Worm (Caenorhabditis elegans): ENCODE results near the gene nhr-195.

Gene nhr-195

ce11 chrV:8994272-8994671 lies 22.1 kb upstream of the nhr-195 start:
- TF ChIP-seq lin-15B (tag; optimal IDR thresholded peaks at IDR 0.05) = no peak
- TF ChIP-seq nhr-12 (tag; optimal IDR thresholded peaks at IDR 0.05) = no peak
- TF ChIP-seq nhr-43 (tag; optimal IDR thresholded peaks at IDR 0.05; ENCODE audit: poor library complexity, severe bottlenecking) = peak; percentile 68
- peak in 2 of 3 experiments; percentile 21 to 33 for TF ChIP-seq elt-3 (tag; optimal IDR thresholded peaks at IDR 0.05)
- TF ChIP-seq nhr-25 (tag; optimal IDR thresholded peaks at IDR 0.05) = peak; percentile 16
- TF ChIP-seq elt-2 (tag; optimal IDR thresholded peaks at IDR 0.05) = no peak
- no peak for TF ChIP-seq skn-1 (tag; optimal IDR thresholded peaks at IDR 0.05)
- TF ChIP-seq hmg-11 (tag; optimal IDR thresholded peaks at IDR 0.05) = no peak
- TF ChIP-seq nhr-23 (tag; optimal IDR thresholded peaks at IDR 0.05) = peak; percentile 52

- TF ChIP-seq elt-3 (tag; optimal IDR thresholded peaks at IDR 0.05) (no peak), fkh-10 (GFP tag; optimal IDR thresholded peaks at IDR 0.05) (no peak), unc-39 (tag; optimal IDR thresholded peaks at IDR 0.05) (no peak), ceh-82 (tag; optimal IDR thresholded peaks at IDR 0.05) (no peak), nhr-43 (tag; optimal IDR thresholded peaks at IDR 0.05; ENCODE audit: poor library complexity, severe bottlenecking) (no peak), nhr-76 (tag; optimal IDR thresholded peaks at IDR 0.05) (no peak), ZK546.5 (tag; optimal IDR thresholded peaks at IDR 0.05) (no peak), egl-27 (tag; optimal IDR thresholded peaks at IDR 0.05) (no peak), nhr-11 (tag; optimal IDR thresholded peaks at IDR 0.05) (no peak), lsy-12 (tag; optimal IDR thresholded peaks at IDR 0.05) (no peak)
Observed at ce11 chrV:8991679-8992078, 19.5 kb upstream of the nhr-195 start, which contains the start of gene F59E11.6. Gene F59E11.6, plus strand, starts transcription at chrV:8991789.

ce11 chrV:8990194-8990649 lies 18.1 kb upstream of the nhr-195 start, which contains the start of gene F59E11.7:
Gene F59E11.7, plus strand, starts transcription at chrV:8990244.
- no peak for TF ChIP-seq nhr-23 (tag; optimal IDR thresholded peaks at IDR 0.05)
- peak; percentile 40 for TF ChIP-seq nhr-25 (tag; optimal IDR thresholded peaks at IDR 0.05)
- TF ChIP-seq ceh-16 (tag; optimal IDR thresholded peaks at IDR 0.05) = no peak
- no peak for TF ChIP-seq nfya-1 (tag; optimal IDR thresholded peaks at IDR 0.05; ENCODE audit: insufficient read depth)

ce11 chrV:8988104-8988503 lies 15.9 kb upstream of the nhr-195 start, which contains the start of gene str-87:
Gene str-87, minus strand, starts transcription at chrV:8988204.
- TF ChIP-seq nfya-1 (tag; optimal IDR thresholded peaks at IDR 0.05; ENCODE audit: insufficient read depth) = no peak

ce11 chrV:8985740-8986139 lies 13.6 kb upstream of the nhr-195 start, which contains the start of gene str-85:
Gene str-85, minus strand, starts transcription at chrV:8985840.
- no peak for TF ChIP-seq lsy-12 (tag; optimal IDR thresholded peaks at IDR 0.05)
- TF ChIP-seq snpc-4 (tag; optimal IDR thresholded peaks at IDR 0.05) = no peak
- no peak for TF ChIP-seq zag-1 (tag; optimal IDR thresholded peaks at IDR 0.05)
- TF ChIP-seq elt-3 (tag; optimal IDR thresholded peaks at IDR 0.05) = no peak
- TF ChIP-seq tbx-2 (tag; optimal IDR thresholded peaks at IDR 0.05) = no peak
- TF ChIP-seq nhr-76 (tag; optimal IDR thresholded peaks at IDR 0.05) = no peak
- TF ChIP-seq ceh-28 (tag; optimal IDR thresholded peaks at IDR 0.05) = no peak
- TF ChIP-seq sea-2 (GFP tag; optimal IDR thresholded peaks at IDR 0.05) = no peak
- no peak for TF ChIP-seq mml-1 (tag; optimal IDR thresholded peaks at IDR 0.05)
- no peak for TF ChIP-seq unc-62 (GFP tag; optimal IDR thresholded peaks at IDR 0.05)
- no peak for TF ChIP-seq hmg-11 (tag; optimal IDR thresholded peaks at IDR 0.05)
- no peak for TF ChIP-seq nfya-1 (tag; optimal IDR thresholded peaks at IDR 0.05; ENCODE audit: insufficient read depth)
- no peak for TF ChIP-seq fkh-2 (tag; optimal IDR thresholded peaks at IDR 0.05)
- no peak for TF ChIP-seq ama-1 (optimal IDR thresholded peaks at IDR 0.05)
- TF ChIP-seq ceh-82 (tag; optimal IDR thresholded peaks at IDR 0.05) = no peak
- TF ChIP-seq ZK546.5 (tag; optimal IDR thresholded peaks at IDR 0.05) = no peak
- no peak for TF ChIP-seq ztf-11 (tag; optimal IDR thresholded peaks at IDR 0.05)
- no peak for TF ChIP-seq nhr-23 (tag; optimal IDR thresholded peaks at IDR 0.05)
- no peak for TF ChIP-seq eor-1 (tag; optimal IDR thresholded peaks at IDR 0.05)

- TF ChIP-seq snpc-4 (tag; optimal IDR thresholded peaks at IDR 0.05) (no peak), nhr-11 (tag; optimal IDR thresholded peaks at IDR 0.05) (no peak), nhr-28 (tag; optimal IDR thresholded peaks at IDR 0.05) (no peak), pqm-1 (tag; optimal IDR thresholded peaks at IDR 0.05) (no peak), ceh-9 (tag; optimal IDR thresholded peaks at IDR 0.05) (no peak), nhr-25 (tag; optimal IDR thresholded peaks at IDR 0.05) (no peak)
Observed at ce11 chrV:8984783-8985182, 12.6 kb upstream of the nhr-195 start.

All from whole organism, L3 larva.